Worm (Caenorhabditis elegans): Measurements from ENCODE around the gene pas-2.

Gene pas-2

ce11 chrV:10770026-10770425 lies at the start of gene pas-2, which contains the start of gene D1054.1:
Gene pas-2, plus strand, starts transcription at chrV:10770368.
Gene D1054.1, minus strand, starts transcription at chrV:10770217.
- no peak for TF ChIP-seq mml-1 (tag; optimal IDR thresholded peaks at IDR 0.05)
- TF ChIP-seq nfya-1 (tag; optimal IDR thresholded peaks at IDR 0.05; ENCODE audit: insufficient read depth) = no peak
- TF ChIP-seq pqm-1 (tag; optimal IDR thresholded peaks at IDR 0.05) = peak; percentile 1
- no peak for TF ChIP-seq nhr-76 (tag; optimal IDR thresholded peaks at IDR 0.05)
- no peak for TF ChIP-seq sea-2 (GFP tag; optimal IDR thresholded peaks at IDR 0.05)
- peak; percentile 19 for TF ChIP-seq elt-2 (tag; optimal IDR thresholded peaks at IDR 0.05)
- TF ChIP-seq ZK546.5 (tag; optimal IDR thresholded peaks at IDR 0.05) = no peak
- TF ChIP-seq ama-1 (optimal IDR thresholded peaks at IDR 0.05) = no peak
- TF ChIP-seq lin-39 (tag; optimal IDR thresholded peaks at IDR 0.05) = peak; percentile 37
- TF ChIP-seq skn-1 (tag; optimal IDR thresholded peaks at IDR 0.05) = peak; percentile 83
- peak; percentile 71 for TF ChIP-seq egl-5 (tag; optimal IDR thresholded peaks at IDR 0.05)
- TF ChIP-seq R02D3.7 (tag; optimal IDR thresholded peaks at IDR 0.05) = no peak
- TF ChIP-seq hmg-11 (tag; optimal IDR thresholded peaks at IDR 0.05) = no peak
- TF ChIP-seq fkh-2 (tag; optimal IDR thresholded peaks at IDR 0.05) = no peak
- TF ChIP-seq snpc-4 (tag; optimal IDR thresholded peaks at IDR 0.05) = peak; percentile 49
- TF ChIP-seq zag-1 (tag; optimal IDR thresholded peaks at IDR 0.05) = no peak
- TF ChIP-seq elt-1 (tag; optimal IDR thresholded peaks at IDR 0.05) = no peak
- TF ChIP-seq fkh-10 (GFP tag; optimal IDR thresholded peaks at IDR 0.05) = no peak
- peak; percentile 47 for TF ChIP-seq pha-4 (tag; optimal IDR thresholded peaks at IDR 0.05)
- TF ChIP-seq ceh-16 (tag; optimal IDR thresholded peaks at IDR 0.05) = no peak
- TF ChIP-seq ceh-9 (tag; optimal IDR thresholded peaks at IDR 0.05) = no peak
- TF ChIP-seq nhr-25 (tag; optimal IDR thresholded peaks at IDR 0.05) = no peak
- TF ChIP-seq lin-15B (tag; optimal IDR thresholded peaks at IDR 0.05) = peak; percentile 20
- no peak for TF ChIP-seq nhr-43 (tag; optimal IDR thresholded peaks at IDR 0.05; ENCODE audit: poor library complexity, severe bottlenecking)
- no peak for TF ChIP-seq ztf-4 (tag; optimal IDR thresholded peaks at IDR 0.05)
- TF ChIP-seq daf-12 (tag; optimal IDR thresholded peaks at IDR 0.05) = no peak
- no peak for TF ChIP-seq jun-1 (tag; optimal IDR thresholded peaks at IDR 0.05)
- TF ChIP-seq fos-1 (tag; optimal IDR thresholded peaks at IDR 0.05) = no peak

ce11 chrV:10720876-10721275 lies 49.3 kb upstream of the pas-2 start:
- TF ChIP-seq jun-1 (tag; optimal IDR thresholded peaks at IDR 0.05) (no peak), unc-39 (tag; optimal IDR thresholded peaks at IDR 0.05) (no peak), nfya-1 (tag; optimal IDR thresholded peaks at IDR 0.05; ENCODE audit: insufficient read depth) (peak; percentile 1), pha-4 (tag; optimal IDR thresholded peaks at IDR 0.05) (no peak), egl-5 (tag; optimal IDR thresholded peaks at IDR 0.05) (peak; percentile 73), nhr-25 (tag; optimal IDR thresholded peaks at IDR 0.05) (peak; percentile 31)

- no peak for TF ChIP-seq unc-62 (GFP tag; optimal IDR thresholded peaks at IDR 0.05)
- no peak for TF ChIP-seq fkh-10 (GFP tag; optimal IDR thresholded peaks at IDR 0.05)
- TF ChIP-seq nhr-77 (tag; optimal IDR thresholded peaks at IDR 0.05) = no peak
- TF ChIP-seq skn-1 (tag; optimal IDR thresholded peaks at IDR 0.05) = no peak
- TF ChIP-seq elt-1 (tag; optimal IDR thresholded peaks at IDR 0.05) = no peak
- TF ChIP-seq nhr-23 (tag; optimal IDR thresholded peaks at IDR 0.05) = no peak
- TF ChIP-seq lin-15B (tag; optimal IDR thresholded peaks at IDR 0.05) = no peak
- TF ChIP-seq unc-39 (tag; optimal IDR thresholded peaks at IDR 0.05) = no peak
- no peak for TF ChIP-seq ZK546.5 (tag; optimal IDR thresholded peaks at IDR 0.05)
These were observed 48.9 kb upstream of the pas-2 start for ce11 chrV:10721304-10721703.

ce11 chrV:10721912-10722426 lies 48.2 kb upstream of the pas-2 start:
- no peak for TF ChIP-seq nhr-12 (tag; optimal IDR thresholded peaks at IDR 0.05)
- TF ChIP-seq elt-3 (tag; optimal IDR thresholded peaks at IDR 0.05) = no peak
- no peak for TF ChIP-seq aly-2 (tag; optimal IDR thresholded peaks at IDR 0.05)
- peak; percentile 11 for TF ChIP-seq nhr-43 (tag; optimal IDR thresholded peaks at IDR 0.05; ENCODE audit: poor library complexity, severe bottlenecking)
- no peak for TF ChIP-seq nhr-25 (tag; optimal IDR thresholded peaks at IDR 0.05)
- no peak for TF ChIP-seq elt-1 (tag; optimal IDR thresholded peaks at IDR 0.05)
- peak; percentile 37 for TF ChIP-seq nfya-1 (tag; optimal IDR thresholded peaks at IDR 0.05; ENCODE audit: insufficient read depth)
- TF ChIP-seq nhr-67 (tag; optimal IDR thresholded peaks at IDR 0.05) = no peak
- no peak for TF ChIP-seq nhr-76 (tag; optimal IDR thresholded peaks at IDR 0.05)
- no peak for TF ChIP-seq nhr-77 (tag; optimal IDR thresholded peaks at IDR 0.05)
- no peak for TF ChIP-seq ceh-9 (tag; optimal IDR thresholded peaks at IDR 0.05)
- no peak for TF ChIP-seq nhr-237 (tag; optimal IDR thresholded peaks at IDR 0.05)
- no peak for TF ChIP-seq ceh-28 (tag; optimal IDR thresholded peaks at IDR 0.05)
- TF ChIP-seq ceh-82 (tag; optimal IDR thresholded peaks at IDR 0.05) = no peak
- TF ChIP-seq egl-27 (tag; optimal IDR thresholded peaks at IDR 0.05) = no peak
- TF ChIP-seq pha-4 (tag; optimal IDR thresholded peaks at IDR 0.05) = no peak
- TF ChIP-seq skn-1 (tag; optimal IDR thresholded peaks at IDR 0.05) = no peak
- no peak for TF ChIP-seq elt-2 (tag; optimal IDR thresholded peaks at IDR 0.05)
- TF ChIP-seq lin-15B (tag; optimal IDR thresholded peaks at IDR 0.05) = no peak
- no peak for TF ChIP-seq mml-1 (tag; optimal IDR thresholded peaks at IDR 0.05)
- no peak for TF ChIP-seq pqm-1 (tag; optimal IDR thresholded peaks at IDR 0.05)
- TF ChIP-seq jun-1 (tag; optimal IDR thresholded peaks at IDR 0.05) = no peak
- no peak for TF ChIP-seq zag-1 (tag; optimal IDR thresholded peaks at IDR 0.05)
- no peak for TF ChIP-seq ztf-11 (tag; optimal IDR thresholded peaks at IDR 0.05)
- TF ChIP-seq unc-39 (tag; optimal IDR thresholded peaks at IDR 0.05) = no peak
- no peak for TF ChIP-seq R02D3.7 (tag; optimal IDR thresholded peaks at IDR 0.05)
- peak; percentile 66 for TF ChIP-seq ama-1 (optimal IDR thresholded peaks at IDR 0.05)
- no peak for TF ChIP-seq fkh-2 (tag; optimal IDR thresholded peaks at IDR 0.05)
- TF ChIP-seq lsy-12 (tag; optimal IDR thresholded peaks at IDR 0.05) = no peak
- no peak for TF ChIP-seq eor-1 (tag; optimal IDR thresholded peaks at IDR 0.05)
- no peak for TF ChIP-seq nhr-11 (tag; optimal IDR thresholded peaks at IDR 0.05)
- TF ChIP-seq nhr-28 (tag; optimal IDR thresholded peaks at IDR 0.05) = no peak

Measured in whole organism, L3 larva.